Worm (Caenorhabditis elegans) whole organism, L2 larva: ENCODE results near the gene D1044.4.

Experiments used
- F13H6.1 ChIP-seq: sonication (generic microtip); optimal IDR thresholded peaks from 2 replicates; lab custom pipeline; 2016; ENCODE audit warnings: missing genetic modification characterization, missing compliant biosample characterization
- R02D3.7 ChIP-seq: fragments of 150-350 bp; optimal IDR thresholded peaks from 2 replicates; lab custom pipeline; 2014; ENCODE audit warnings: missing biosample characterization, missing genetic modification characterization
- Y55F3AM.14 ChIP-seq: fragments of 200-800 bp; sonication (Bioruptor generic); optimal IDR thresholded peaks from 2 replicates; lab custom pipeline; 2018; ENCODE audit warnings: mild to moderate bottlenecking, missing genetic modification characterization, missing compliant biosample characterization
- alr-1 ChIP-seq: fragments of 150-350 bp; optimal IDR thresholded peaks from 2 replicates; lab custom pipeline; 2014; ENCODE audit warnings: missing biosample characterization, missing genetic modification characterization
- aly-2 ChIP-seq: fragments of 150-350 bp; optimal IDR thresholded peaks from 2 replicates; lab custom pipeline; 2014; ENCODE audit warnings: missing biosample characterization, missing genetic modification characterization
- ama-1 ChIP-seq: fragments of 150-350 bp; optimal IDR thresholded peaks from 2 replicates; lab custom pipeline; 2018; ENCODE audit warnings: inconsistent platforms
- blmp-1 ChIP-seq: sonication (generic microtip); optimal IDR thresholded peaks from 2 replicates; lab custom pipeline; 2017; ENCODE audit warnings: missing genetic modification characterization, mild to moderate bottlenecking, missing compliant biosample characterization, antibody characterized with exemption, moderate library complexity; ENCODE audit not compliant: insufficient read depth
- ceh-16 ChIP-seq: fragments of 150-350 bp; optimal IDR thresholded peaks from 2 replicates; lab custom pipeline; 2014; ENCODE audit warnings: missing biosample characterization, missing genetic modification characterization
- ceh-82 ChIP-seq: fragments of 150-350 bp; optimal IDR thresholded peaks from 2 replicates; lab custom pipeline; 2014; ENCODE audit warnings: missing biosample characterization, missing genetic modification characterization
- crh-2 ChIP-seq: sonication (generic microtip); optimal IDR thresholded peaks from 2 replicates; lab custom pipeline; 2017; ENCODE audit warnings: missing biosample characterization, missing genetic modification characterization
- egl-27 ChIP-seq: sonication (generic microtip); optimal IDR thresholded peaks from 3 replicates; lab custom pipeline; 2017; ENCODE audit warnings: missing biosample characterization, missing genetic modification reagents, missing genetic modification characterization
- elt-1 ChIP-seq: fragments of 150-350 bp; optimal IDR thresholded peaks from 2 replicates; lab custom pipeline; 2014; ENCODE audit warnings: missing biosample characterization, missing genetic modification characterization
- elt-3 ChIP-seq: sonication (generic microtip); optimal IDR thresholded peaks from 2 replicates; lab custom pipeline; 2017; ENCODE audit warnings: missing biosample characterization, missing genetic modification characterization
- fos-1 ChIP-seq: fragments of 150-350 bp; optimal IDR thresholded peaks from 2 replicates; lab custom pipeline; 2014; ENCODE audit warnings: missing biosample characterization, missing genetic modification characterization
- gmeb-1 ChIP-seq: fragments of 150-350 bp; optimal IDR thresholded peaks from 2 replicates; lab custom pipeline; 2014; ENCODE audit warnings: missing biosample characterization, missing genetic modification characterization
- lin-11 ChIP-seq: fragments of 150-350 bp; sonication (generic microtip); optimal IDR thresholded peaks from 2 replicates; lab custom pipeline; 2014; ENCODE audit warnings: missing biosample characterization, missing genetic modification characterization, inconsistent platforms, mixed read lengths
- lin-13 ChIP-seq: fragments of 150-350 bp; optimal IDR thresholded peaks from 2 replicates; lab custom pipeline; 2014; ENCODE audit warnings: missing biosample characterization, missing genetic modification reagents, missing genetic modification characterization
- lin-39 ChIP-seq: fragments of 150-350 bp; optimal IDR thresholded peaks from 2 replicates; lab custom pipeline; 2014; ENCODE audit warnings: missing biosample characterization, missing genetic modification reagents, missing genetic modification characterization
- lsy-2 ChIP-seq, 2 experiments: fragments of 150-350 bp in 1 of 2; sonication (generic microtip) in 1 of 2; optimal IDR thresholded peaks; 2 replicates each; lab custom pipeline; 2014 to 2017; ENCODE audit warnings: missing biosample characterization in 2 of 2, missing genetic modification characterization in 2 of 2
- mbf-1 ChIP-seq: sonication (generic microtip); optimal IDR thresholded peaks from 2 replicates; lab custom pipeline; 2017; ENCODE audit warnings: missing biosample characterization, missing genetic modification characterization
- mdl-1 ChIP-seq, 2 experiments: fragments of 150-350 bp in 1 of 2; sonication (generic microtip) in 1 of 2; optimal IDR thresholded peaks; 2 replicates each; lab custom pipeline; 2017; ENCODE audit warnings: missing biosample characterization in 2 of 2, missing genetic modification characterization in 2 of 2
- nhr-11 ChIP-seq: fragments of 150-350 bp; optimal IDR thresholded peaks from 2 replicates; lab custom pipeline; 2014; ENCODE audit warnings: missing biosample characterization, missing genetic modification characterization
- nhr-12 ChIP-seq: fragments of 150-350 bp; optimal IDR thresholded peaks from 2 replicates; lab custom pipeline; 2014; ENCODE audit warnings: missing biosample characterization, missing genetic modification characterization
- nhr-129 ChIP-seq: fragments of 150-350 bp; optimal IDR thresholded peaks from 2 replicates; lab custom pipeline; 2014; ENCODE audit warnings: missing biosample characterization, missing genetic modification characterization
- nhr-21 ChIP-seq: fragments of 150-350 bp; optimal IDR thresholded peaks from 2 replicates; lab custom pipeline; 2014; ENCODE audit warnings: missing biosample characterization, missing genetic modification characterization
- nhr-25 ChIP-seq: fragments of 150-350 bp; sonication (generic microtip); optimal IDR thresholded peaks from 3 replicates; lab custom pipeline; 2014; ENCODE audit warnings: missing biosample characterization, missing genetic modification characterization
- nhr-6 ChIP-seq: fragments of 150-350 bp; optimal IDR thresholded peaks from 2 replicates; lab custom pipeline; 2014; ENCODE audit warnings: missing biosample characterization, missing genetic modification characterization
- nhr-77 ChIP-seq: fragments of 150-350 bp; optimal IDR thresholded peaks from 2 replicates; lab custom pipeline; 2014; ENCODE audit warnings: missing biosample characterization, missing genetic modification characterization
- peb-1 ChIP-seq: fragments of 150-350 bp; optimal IDR thresholded peaks from 2 replicates; lab custom pipeline; 2014; ENCODE audit warnings: missing biosample characterization, missing genetic modification characterization
- sem-4 ChIP-seq: fragments of 150-350 bp; optimal IDR thresholded peaks from 2 replicates; lab custom pipeline; 2014; ENCODE audit warnings: missing biosample characterization, missing genetic modification reagents, missing genetic modification characterization
- skn-1 ChIP-seq: sonication (generic microtip); optimal IDR thresholded peaks from 2 replicates; lab custom pipeline; 2017; ENCODE audit warnings: missing biosample characterization, missing genetic modification characterization
- sma-3 ChIP-seq: sonication (generic microtip); optimal IDR thresholded peaks from 2 replicates; lab custom pipeline; 2016; ENCODE audit warnings: missing genetic modification reagents, missing genetic modification characterization, missing compliant biosample characterization
- sma-9 ChIP-seq, 2 experiments: fragments of 150-350 bp in 1 of 2; sonication (generic microtip) in 1 of 2; optimal IDR thresholded peaks; 2 replicates each; lab custom pipeline; 2014 to 2016; ENCODE audit warnings: missing genetic modification characterization in 2 of 2, mild to moderate bottlenecking in 1 of 2, missing biosample characterization in 1 of 2, missing compliant biosample characterization in 1 of 2, missing genetic modification reagents in 1 of 2, moderate library complexity in 1 of 2
- snpc-4 ChIP-seq: fragments of 150-350 bp; optimal IDR thresholded peaks from 2 replicates; lab custom pipeline; 2014; ENCODE audit warnings: missing biosample characterization, missing genetic modification characterization
- unc-39 ChIP-seq: fragments of 150-350 bp; optimal IDR thresholded peaks from 2 replicates; lab custom pipeline; 2014; ENCODE audit warnings: missing biosample characterization, missing genetic modification characterization
- unc-55 ChIP-seq: fragments of 150-350 bp; sonication (generic microtip); optimal IDR thresholded peaks from 3 replicates; lab custom pipeline; 2014; ENCODE audit warnings: missing biosample characterization, missing genetic modification reagents, missing genetic modification characterization
- unc-62 ChIP-seq: fragments of 150-350 bp; optimal IDR thresholded peaks from 2 replicates; lab custom pipeline; 2014; ENCODE audit warnings: missing biosample characterization, missing genetic modification reagents, missing genetic modification characterization
- zag-1 ChIP-seq: fragments of 150-350 bp; optimal IDR thresholded peaks from 2 replicates; lab custom pipeline; 2014; ENCODE audit warnings: missing biosample characterization, missing genetic modification characterization
- ztf-1 ChIP-seq: fragments of 200-800 bp; sonication (Bioruptor generic); conservative IDR thresholded peaks from 2 replicates; pipeline ENCODE4 v1.3.6; 2022; ENCODE audit warnings: missing genetic modification characterization, missing compliant biosample characterization
- ztf-11 ChIP-seq: sonication (generic microtip); optimal IDR thresholded peaks from 2 replicates; lab custom pipeline; 2017; ENCODE audit warnings: missing biosample characterization, missing genetic modification characterization
- ztf-4 ChIP-seq: fragments of 150-350 bp; optimal IDR thresholded peaks from 2 replicates; lab custom pipeline; 2014; ENCODE audit warnings: missing biosample characterization, missing genetic modification characterization

The D1044.4 gene

ce11 chrIII:5506936-5507335, 14.9 kb downstream of the D1044.4 start:
- TF ChIP-seq mbf-1 (tag; lab: Kevin White, UChicago), result no peak
- TF ChIP-seq lin-39 (tag; lab: Kevin White, UChicago), result no peak
- no peak for TF ChIP-seq ceh-82
- no peak for TF ChIP-seq ceh-16 (tag; lab: Kevin White, UChicago)
- TF ChIP-seq skn-1, result no peak
- no peak for TF ChIP-seq unc-39 (tag; lab: Kevin White, UChicago)

ce11 chrIII:5506023-5506597, 15.7 kb downstream of the D1044.4 start:
- TF ChIP-seq crh-2 (tag; lab: Kevin White, UChicago) (peak; percentile 65), nhr-21 (peak; percentile 62), gmeb-1 (tag; lab: Kevin White, UChicago) (peak; percentile 41), nhr-25 (tag; lab: Kevin White, UChicago) (peak; percentile 62), alr-1 (no peak), blmp-1 (tag; lab: Kevin White, UChicago) (no peak), unc-62 (GFP tag; lab: Kevin White, UChicago) (no peak), fos-1 (tag; lab: Kevin White, UChicago) (peak; percentile 5), sma-3 (GFP tag; lab: Kevin White, UChicago) (peak; percentile 39), nhr-129 (tag; lab: Kevin White, UChicago) (no peak)

ce11 chrIII:5505474-5506022, 16.3 kb downstream of the D1044.4 start:
- TF ChIP-seq nhr-6 (tag; lab: Kevin White, UChicago) (no peak), ama-1 (lab: Kevin White, UChicago) (peak; percentile 43)

- TF ChIP-seq lsy-2 (tag; optimal IDR thresholded peaks at IDR 0.05; lab: Kevin White, UChicago), result peak in 1 of 2 experiments; percentile 5
- TF ChIP-seq mbf-1 (tag; lab: Kevin White, UChicago), result no peak
Measured at ce11 chrIII:5504725-5505473, 16.9 kb downstream of the D1044.4 start.

ce11 chrIII:5504164-5504563, 17.7 kb downstream of the D1044.4 start:
- TF ChIP-seq unc-55 (peak; percentile 74), lsy-2 (tag; optimal IDR thresholded peaks at IDR 0.05; lab: Kevin White, UChicago) (peak; percentile 19 to 53), snpc-4 (tag; lab: Kevin White, UChicago) (peak; percentile 16), ceh-82 (no peak), ama-1 (lab: Kevin White, UChicago) (peak; percentile 95), R02D3.7 (no peak), nhr-12 (tag; lab: Kevin White, UChicago) (no peak), Y55F3AM.14 (GFP tag; lab: Kevin White, UChicago) (peak; percentile 1), skn-1 (no peak), nhr-6 (tag; lab: Kevin White, UChicago) (peak; percentile 2), nhr-77 (no peak), crh-2 (tag; lab: Kevin White, UChicago) (peak; percentile 79), peb-1 (tag; lab: Kevin White, UChicago) (no peak), sma-9 (GFP tag; optimal IDR thresholded peaks at IDR 0.05; lab: Kevin White, UChicago) (peak; percentile 80), sma-9 (tag; optimal IDR thresholded peaks at IDR 0.05; lab: Kevin White, UChicago) (no peak), blmp-1 (tag; lab: Kevin White, UChicago) (peak; percentile 50), aly-2 (tag; lab: Kevin White, UChicago) (no peak), nhr-21 (peak; percentile 55), lin-39 (tag; lab: Kevin White, UChicago) (no peak), sem-4 (tag; lab: Kevin White, UChicago) (no peak), egl-27 (tag; lab: Kevin White, UChicago) (peak; percentile 3), ceh-16 (tag; lab: Kevin White, UChicago) (peak; percentile 14), F13H6.1 (tag; lab: Kevin White, UChicago) (peak; percentile 30), lin-13 (GFP tag; lab: Kevin White, UChicago) (no peak), zag-1 (tag; lab: Kevin White, UChicago) (no peak), mdl-1 (tag; optimal IDR thresholded peaks at IDR 0.05; lab: Kevin White, UChicago) (no peak), ztf-11 (tag; lab: Kevin White, UChicago) (no peak), nhr-11 (no peak), nhr-129 (tag; lab: Kevin White, UChicago) (peak; percentile 81), ztf-1 (GFP tag; lab: Robert Waterston, UW) (no peak), lin-11 (tag; lab: Kevin White, UChicago) (no peak), alr-1 (no peak), unc-39 (tag; lab: Kevin White, UChicago) (no peak), fos-1 (tag; lab: Kevin White, UChicago) (peak; percentile 50), ztf-4 (tag; lab: Kevin White, UChicago) (peak; percentile 87), elt-1 (no peak), elt-3 (tag; lab: Kevin White, UChicago) (no peak)
